Worm (Caenorhabditis elegans): ENCODE data around the gene ZK673.2.

Gene ZK673.2

DNA sequence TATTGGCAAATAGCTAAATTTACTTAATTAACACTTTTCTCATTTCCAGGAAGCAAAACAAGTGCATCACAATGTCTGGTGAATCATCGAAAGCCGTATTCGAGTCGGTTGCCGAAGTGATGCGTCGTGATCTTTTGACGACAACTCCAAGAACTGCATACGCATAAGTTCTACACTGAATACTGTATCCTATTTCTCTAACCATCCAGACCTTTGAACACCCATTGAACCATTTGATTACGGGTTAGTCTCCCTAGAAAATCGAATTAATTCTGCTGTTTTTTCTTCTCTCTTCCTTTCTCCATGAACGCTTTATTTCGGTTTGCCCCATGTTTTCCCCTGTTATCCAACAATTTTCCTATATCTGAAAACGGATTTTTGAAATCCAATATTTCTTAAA lies 1.6 kb downstream of the ZK673.2 start, which contains the start of gene lin-56:
Gene lin-56, plus strand, starts transcription at position 301 of the 400 bp plus-strand sequence.
- peak; percentile 54 for TF ChIP-seq aha-1 (tag)
- no peak for TF ChIP-seq php-3 (GFP tag; IDR thresholded peaks at IDR 0.05)
- no peak for TF ChIP-seq dmd-6 (GFP tag; IDR thresholded peaks at IDR 0.05)
- TF ChIP-seq mxl-2 (GFP tag; conservative IDR thresholded peaks at IDR 0.05): no peak

- TF ChIP-seq nhr-77 (tag; optimal IDR thresholded peaks at IDR 0.05) (no peak), T20F7.1 (GFP tag; optimal IDR thresholded peaks at IDR 0.05) (no peak), nhr-25 (tag; optimal IDR thresholded peaks at IDR 0.05; ENCODE audit: borderline replicate concordance, insufficient read depth) (peak; percentile 12), mdt-29 (GFP tag; IDR thresholded peaks at IDR 0.05) (no peak), madf-5 (GFP tag; IDR thresholded peaks at IDR 0.05) (no peak), aha-1 (tag) (peak; percentile 64), dve-1 (tag; optimal IDR thresholded peaks at IDR 0.05; ENCODE audit: insufficient read depth) (peak; percentile 27), D1046.2 (GFP tag; IDR thresholded peaks at IDR 0.05) (no peak), lin-38 (GFP tag; IDR thresholded peaks at IDR 0.05) (peak; percentile 72), mes-2 (tag; optimal IDR thresholded peaks at IDR 0.05; ENCODE audit: poor library complexity, severe bottlenecking) (peak; percentile 14), sdz-12 (GFP tag; optimal IDR thresholded peaks at IDR 0.05) (peak; percentile 72), mep-1 (tag; optimal IDR thresholded peaks at IDR 0.05) (peak; percentile 68), zfp-3 (GFP tag; conservative IDR thresholded peaks at IDR 0.05) (peak; percentile 47; the same call in 1 of the 2 replicates), ztf-11 (tag; optimal IDR thresholded peaks at IDR 0.05) (no peak), ama-1 (optimal IDR thresholded peaks at IDR 0.05) (peak; percentile 56), Y48G9A.11 (GFP tag; IDR thresholded peaks at IDR 0.05) (0 out of 2 replicates have a peak, but pooled peaks have one; percentile 25), hmg-1.1 (GFP tag; IDR thresholded peaks at IDR 0.05) (no peak), nhr-6 (tag; optimal IDR thresholded peaks at IDR 0.05) (no peak), mxl-3 (GFP tag; optimal IDR thresholded peaks at IDR 0.05) (no peak), daf-16 (GFP tag; optimal IDR thresholded peaks at IDR 0.05) (no peak), daf-16 (tag; optimal IDR thresholded peaks at IDR 0.05) (peak; percentile 8), pha-4 (GFP tag; IDR thresholded peaks at IDR 0.05) (no peak), pha-4 (tag; optimal IDR thresholded peaks at IDR 0.05) (no peak), lsy-2 (tag; optimal IDR thresholded peaks at IDR 0.05) (peak in 1 of 2 experiments; percentile 31), nhr-11 (tag; optimal IDR thresholded peaks at IDR 0.05) (peak; percentile 44), nhr-102 (tag; optimal IDR thresholded peaks at IDR 0.05) (peak; percentile 0), aly-2 (tag; optimal IDR thresholded peaks at IDR 0.05) (no peak), hlh-30 (tag; optimal IDR thresholded peaks at IDR 0.05; ENCODE audit: insufficient read depth) (peak; percentile 31), F10B5.3 (tag; optimal IDR thresholded peaks at IDR 0.05) (no peak), snpc-1.2 (GFP tag; IDR thresholded peaks at IDR 0.05) (no peak), ztf-7 (tag; optimal IDR thresholded peaks at IDR 0.05) (no peak), skn-1 (tag; optimal IDR thresholded peaks at IDR 0.05) (no peak), dpl-1 (GFP tag; optimal IDR thresholded peaks at IDR 0.05) (no peak)
Observed at ce11 chrII:10450335-10450734, 2.3 kb downstream of the ZK673.2 start.

DNA sequence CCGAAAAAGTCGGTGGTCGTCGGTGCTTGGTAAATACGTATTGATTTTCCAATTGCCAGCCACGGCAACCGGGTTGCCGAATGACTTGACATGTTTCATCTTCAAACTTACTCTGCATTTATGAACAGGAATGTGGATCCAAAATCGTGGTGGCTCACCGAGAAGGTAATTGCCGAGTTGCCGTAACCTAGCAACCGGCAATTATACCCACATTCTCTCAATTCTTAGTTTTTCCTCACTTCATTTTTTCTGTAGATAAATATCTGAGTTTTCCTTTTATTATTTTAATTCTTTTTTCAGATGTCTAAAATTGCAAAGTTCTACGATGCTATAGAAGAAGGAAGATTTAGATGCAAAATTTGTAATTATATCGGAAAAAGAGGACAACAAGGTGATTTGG lies 4.6 kb downstream of the ZK673.2 start, which contains the start of gene ZK673.4:
Gene ZK673.4, plus strand, starts transcription at position 301 of the 400 bp plus-strand sequence.
- TF ChIP-seq egl-43 (GFP tag; IDR thresholded peaks at IDR 0.05) (no peak), set-16 (GFP tag; IDR thresholded peaks at IDR 0.05) (no peak), F49E8.2 (tag; optimal IDR thresholded peaks at IDR 0.05; ENCODE audit: borderline replicate concordance) (no peak), madf-9 (GFP tag; conservative IDR thresholded peaks at IDR 0.05) (no peak), mdl-1 (tag; optimal IDR thresholded peaks at IDR 0.05) (no peak), hmg-1.1 (GFP tag; IDR thresholded peaks at IDR 0.05) (no peak), sdz-12 (GFP tag; optimal IDR thresholded peaks at IDR 0.05) (no peak), nhr-11 (tag; optimal IDR thresholded peaks at IDR 0.05) (no peak), dve-1 (tag; optimal IDR thresholded peaks at IDR 0.05; ENCODE audit: insufficient read depth) (no peak), T26A8.4 (GFP tag; IDR thresholded peaks at IDR 0.05) (no peak), Y48G9A.11 (GFP tag; IDR thresholded peaks at IDR 0.05) (no peak), lin-15B (tag; optimal IDR thresholded peaks at IDR 0.05) (no peak), aha-1 (tag) (no peak)

Measured in whole organism, L4 larva.